Fruit fly (Drosophila melanogaster): ENCODE results near the gene wam.
A peak's percentile ranks its signal among the peaks of the same experiment; 100 is the strongest.

DNA sequence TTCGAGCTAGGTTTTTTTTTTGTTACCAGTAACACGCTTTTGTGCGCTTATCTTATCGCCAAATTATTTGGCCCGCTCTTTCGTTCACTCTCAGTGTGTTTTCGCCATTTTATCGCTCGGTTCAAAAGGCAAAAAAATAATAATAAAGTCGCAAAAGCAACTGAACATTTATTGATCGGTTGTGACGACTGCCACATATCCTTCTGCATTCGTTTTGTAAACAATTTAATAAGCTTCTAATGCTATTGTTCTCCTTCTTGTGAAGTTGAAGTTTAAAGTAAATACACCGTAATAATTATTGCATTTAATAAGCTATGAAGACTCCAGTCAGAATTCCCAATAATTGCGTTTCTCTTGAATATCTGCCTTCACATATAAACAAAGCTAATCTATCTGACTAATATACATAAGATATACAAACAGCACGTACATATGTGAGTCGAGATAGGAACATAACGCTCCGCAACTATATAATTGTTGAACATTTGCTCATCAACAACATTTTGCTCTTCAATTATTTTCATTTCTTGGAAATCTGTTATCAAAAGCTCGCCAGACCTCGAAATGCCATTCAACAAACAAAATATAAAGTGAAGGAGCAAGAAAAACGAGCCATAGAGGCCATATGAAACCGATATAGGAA is 49.5 kb upstream of the wam start:
- TF ChIP-seq tai (GFP tag; optimal IDR thresholded peaks at IDR 0.05) (peak; percentile 37), usp (GFP tag; optimal IDR thresholded peaks at IDR 0.05) (no peak), jim (GFP tag; optimal IDR thresholded peaks at IDR 0.05) (no peak), Myc (optimal IDR thresholded peaks at IDR 0.05) (no peak), Hr83 (GFP tag; optimal IDR thresholded peaks at IDR 0.05; ENCODE audit: poor library complexity, severe bottlenecking) (no peak), br (GFP tag; optimal IDR thresholded peaks at IDR 0.05) (peak; percentile 7), psq (GFP tag; optimal IDR thresholded peaks at IDR 0.05) (peak; percentile 40), h (GFP tag; optimal IDR thresholded peaks at IDR 0.05) (peak; percentile 69), pan (optimal IDR thresholded peaks at IDR 0.05) (no peak)
